Worm (Caenorhabditis elegans) whole organism, L2 larva: ENCODE data around the gene F10E9.10.

Experiments used
- egl-27 ChIP-seq: sonication (generic microtip); optimal IDR thresholded peaks from 3 replicates; lab custom pipeline; 2017; ENCODE audit warnings: missing biosample characterization, missing genetic modification reagents, missing genetic modification characterization
- elt-1 ChIP-seq: fragments of 150-350 bp; optimal IDR thresholded peaks from 2 replicates; lab custom pipeline; 2014; ENCODE audit warnings: missing biosample characterization, missing genetic modification characterization
- elt-3 ChIP-seq: sonication (generic microtip); optimal IDR thresholded peaks from 2 replicates; lab custom pipeline; 2017; ENCODE audit warnings: missing biosample characterization, missing genetic modification characterization
- lin-13 ChIP-seq: fragments of 150-350 bp; optimal IDR thresholded peaks from 2 replicates; lab custom pipeline; 2014; ENCODE audit warnings: missing biosample characterization, missing genetic modification reagents, missing genetic modification characterization
- nhr-12 ChIP-seq: fragments of 150-350 bp; optimal IDR thresholded peaks from 2 replicates; lab custom pipeline; 2014; ENCODE audit warnings: missing biosample characterization, missing genetic modification characterization
- nhr-237 ChIP-seq: fragments of 150-350 bp; optimal IDR thresholded peaks from 2 replicates; lab custom pipeline; 2014; ENCODE audit warnings: missing biosample characterization, missing genetic modification characterization
- nhr-77 ChIP-seq: fragments of 150-350 bp; optimal IDR thresholded peaks from 2 replicates; lab custom pipeline; 2014; ENCODE audit warnings: missing biosample characterization, missing genetic modification characterization

DNA sequence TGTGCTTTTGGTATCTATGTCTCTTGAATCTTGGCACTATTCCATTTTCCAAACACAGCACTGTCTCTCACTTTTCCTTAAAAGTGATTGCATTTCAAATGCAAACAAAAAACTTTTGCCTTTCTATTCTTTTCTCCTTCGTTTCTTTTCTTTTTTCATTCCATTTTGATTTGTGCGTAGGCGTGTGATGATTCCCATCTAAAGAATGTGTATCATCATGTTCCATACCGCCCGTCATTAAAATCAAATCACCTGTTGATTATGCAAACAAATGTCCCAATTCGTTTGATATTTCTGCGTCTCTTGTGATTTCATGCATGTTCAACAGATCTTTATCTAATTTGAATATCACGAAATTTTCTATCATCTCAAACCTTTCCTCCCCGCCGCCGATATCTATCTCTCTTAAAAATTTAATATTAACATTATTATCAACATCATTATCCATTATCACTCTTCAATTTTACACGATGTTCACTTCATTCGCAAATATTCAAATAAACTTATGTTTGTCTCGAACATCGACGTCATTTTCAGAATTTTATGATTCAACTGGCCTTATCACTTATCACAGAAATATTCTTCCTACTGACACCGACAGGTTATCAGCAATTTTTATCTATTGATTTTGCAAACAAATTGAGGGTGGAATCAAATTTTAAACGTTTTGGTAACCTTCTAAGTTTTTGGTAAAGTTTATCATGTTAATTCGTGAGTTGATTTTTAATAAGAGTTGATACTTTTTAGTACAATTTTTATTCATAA is 28.6 kb downstream of the F10E9.10 start:
- TF ChIP-seq elt-3 (tag; lab: Kevin White, UChicago) (no peak), nhr-237 (no peak), egl-27 (no peak), lin-13 (GFP tag; lab: Kevin White, UChicago) (no peak), elt-1 (tag; lab: Kevin White, UChicago) (no peak), nhr-12 (tag; lab: Kevin White, UChicago) (no peak), nhr-77 (tag; lab: Kevin White, UChicago) (no peak)
